Worm (Caenorhabditis elegans): ENCODE results near the gene wdr-5.1.

Gene wdr-5.1

ce11 chrIII:3701411-3702310 is 3.4 kb upstream of the wdr-5.1 start, which contains the start of the genes pdi-1 and C14B1.2:
Gene pdi-1, minus strand, starts transcription at chrIII:3701461.
Gene C14B1.2, plus strand, starts transcription at chrIII:3702260.
- TF ChIP-seq nhr-11 (tag; optimal IDR thresholded peaks at IDR 0.05) (no peak), sea-2 (GFP tag; optimal IDR thresholded peaks at IDR 0.05) (no peak), lin-15B (tag; optimal IDR thresholded peaks at IDR 0.05) (peak; percentile 65), zag-1 (tag; optimal IDR thresholded peaks at IDR 0.05) (no peak), mdl-1 (tag; optimal IDR thresholded peaks at IDR 0.05) (peak; percentile 5), ceh-16 (tag; optimal IDR thresholded peaks at IDR 0.05) (no peak), elt-3 (tag; optimal IDR thresholded peaks at IDR 0.05) (no peak), unc-62 (GFP tag; optimal IDR thresholded peaks at IDR 0.05) (no peak), ZK546.5 (tag; optimal IDR thresholded peaks at IDR 0.05) (no peak), R02D3.7 (tag; optimal IDR thresholded peaks at IDR 0.05) (no peak), ceh-82 (tag; optimal IDR thresholded peaks at IDR 0.05) (no peak), nhr-28 (tag; optimal IDR thresholded peaks at IDR 0.05) (no peak), nhr-43 (tag; optimal IDR thresholded peaks at IDR 0.05; ENCODE audit: poor library complexity, severe bottlenecking) (peak; percentile 67), nfya-1 (tag; optimal IDR thresholded peaks at IDR 0.05; ENCODE audit: insufficient read depth) (peak; percentile 92), ceh-28 (tag; optimal IDR thresholded peaks at IDR 0.05) (peak; percentile 20), snpc-4 (tag; optimal IDR thresholded peaks at IDR 0.05) (peak; percentile 33), ztf-4 (tag; optimal IDR thresholded peaks at IDR 0.05) (no peak), egl-5 (tag; optimal IDR thresholded peaks at IDR 0.05) (no peak), jun-1 (tag; optimal IDR thresholded peaks at IDR 0.05) (peak; percentile 16), fkh-10 (GFP tag; optimal IDR thresholded peaks at IDR 0.05) (no peak), elt-2 (tag; optimal IDR thresholded peaks at IDR 0.05) (peak; percentile 44), ceh-9 (tag; optimal IDR thresholded peaks at IDR 0.05) (no peak), elt-1 (tag; optimal IDR thresholded peaks at IDR 0.05) (no peak), lin-39 (tag; optimal IDR thresholded peaks at IDR 0.05) (peak; percentile 0), fkh-2 (tag; optimal IDR thresholded peaks at IDR 0.05) (no peak), ama-1 (optimal IDR thresholded peaks at IDR 0.05) (no peak), nhr-23 (tag; optimal IDR thresholded peaks at IDR 0.05) (peak; percentile 21), nhr-76 (tag; optimal IDR thresholded peaks at IDR 0.05) (no peak), daf-12 (tag; optimal IDR thresholded peaks at IDR 0.05) (no peak), nhr-77 (tag; optimal IDR thresholded peaks at IDR 0.05) (no peak), hmg-11 (tag; optimal IDR thresholded peaks at IDR 0.05) (no peak), aly-2 (tag; optimal IDR thresholded peaks at IDR 0.05) (no peak), nhr-237 (tag; optimal IDR thresholded peaks at IDR 0.05) (no peak), lsy-12 (tag; optimal IDR thresholded peaks at IDR 0.05) (peak; percentile 29), nhr-25 (tag; optimal IDR thresholded peaks at IDR 0.05) (peak; percentile 79), tbx-2 (tag; optimal IDR thresholded peaks at IDR 0.05) (no peak), unc-39 (tag; optimal IDR thresholded peaks at IDR 0.05) (no peak), fos-1 (tag; optimal IDR thresholded peaks at IDR 0.05) (peak; percentile 28), pqm-1 (tag; optimal IDR thresholded peaks at IDR 0.05) (peak; percentile 29), skn-1 (tag; optimal IDR thresholded peaks at IDR 0.05) (no peak), nhr-12 (tag; optimal IDR thresholded peaks at IDR 0.05) (no peak), egl-27 (tag; optimal IDR thresholded peaks at IDR 0.05) (no peak), mml-1 (tag; optimal IDR thresholded peaks at IDR 0.05) (no peak), ztf-11 (tag; optimal IDR thresholded peaks at IDR 0.05) (no peak), pha-4 (tag; optimal IDR thresholded peaks at IDR 0.05) (peak; percentile 83), eor-1 (tag; optimal IDR thresholded peaks at IDR 0.05) (no peak), nhr-67 (tag; optimal IDR thresholded peaks at IDR 0.05) (no peak)

All from whole organism, L3 larva.